Worm (Caenorhabditis elegans): ENCODE measurements around the gene F58E6.6.

The F58E6.6 gene

DNA sequence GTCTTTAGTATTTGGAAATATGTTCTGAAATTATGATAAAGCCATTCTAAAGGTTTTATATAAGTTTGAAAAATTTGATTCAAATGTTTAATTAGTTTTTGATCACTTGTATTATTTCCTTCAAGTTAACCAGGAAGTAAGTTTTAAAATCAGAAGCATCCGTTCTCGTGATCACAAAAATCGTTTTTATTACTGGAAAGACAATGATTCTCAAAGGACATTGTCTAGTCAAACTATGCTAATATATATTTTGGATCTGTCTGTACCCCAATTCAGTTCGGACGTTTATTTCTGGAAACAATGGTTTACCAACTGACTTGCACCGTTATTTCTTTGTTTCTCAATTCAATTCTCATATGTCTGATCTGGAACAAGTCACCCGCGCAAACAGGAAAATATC is 36.4 kb downstream of the F58E6.6 start, which contains the start of gene str-188:
str-188 (plus strand) TSS at position 301 of the 400 bp plus-strand sequence.
- no peak for TF ChIP-seq dao-5 (tag; optimal IDR thresholded peaks at IDR 0.05)
- no peak for TF ChIP-seq W03F9.2 (tag; optimal IDR thresholded peaks at IDR 0.05)
- TF ChIP-seq him-1 (tag; optimal IDR thresholded peaks at IDR 0.05), result no peak

DNA sequence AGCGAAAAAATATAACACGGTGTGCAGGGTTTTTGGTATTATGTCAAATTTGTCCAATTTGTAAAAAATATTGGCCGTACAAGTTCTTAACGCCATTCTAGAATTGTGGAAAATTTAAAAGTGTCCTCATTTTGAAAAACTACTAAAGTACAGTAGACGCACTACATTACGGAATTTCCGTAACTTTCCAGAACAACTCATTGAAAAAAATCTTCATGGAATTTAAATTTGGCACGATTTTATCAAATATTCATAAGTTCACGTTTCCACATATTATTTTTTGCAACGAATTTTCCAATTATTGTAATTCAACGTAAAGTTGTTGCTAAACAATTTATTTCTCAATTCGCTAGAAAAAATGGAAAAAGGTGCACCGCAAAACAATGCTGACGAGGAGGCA is 37.9 kb downstream of the F58E6.6 start, which contains the start of gene F40F9.3:
F40F9.3 (plus strand) TSS at position 301 of the 400 bp plus-strand sequence.
- TF ChIP-seq dao-5 (tag; optimal IDR thresholded peaks at IDR 0.05) (no peak), W03F9.2 (tag; optimal IDR thresholded peaks at IDR 0.05) (no peak), him-1 (tag; optimal IDR thresholded peaks at IDR 0.05) (no peak)

- TF ChIP-seq him-1 (tag; optimal IDR thresholded peaks at IDR 0.05) (no peak), dao-5 (tag; optimal IDR thresholded peaks at IDR 0.05) (no peak), W03F9.2 (tag; optimal IDR thresholded peaks at IDR 0.05) (no peak)
Observed at ce11 chrV:9713532-9713931, 39.3 kb downstream of the F58E6.6 start, which contains the start of gene F40F9.10. Gene F40F9.10 (minus strand): TSS chrV:9713632.

- TF ChIP-seq W03F9.2 (tag; optimal IDR thresholded peaks at IDR 0.05), result no peak
- no peak for TF ChIP-seq him-1 (tag; optimal IDR thresholded peaks at IDR 0.05)
- no peak for TF ChIP-seq dao-5 (tag; optimal IDR thresholded peaks at IDR 0.05)
Observed at ce11 chrV:9712418-9713173, 40.2 kb downstream of the F58E6.6 start.

DNA sequence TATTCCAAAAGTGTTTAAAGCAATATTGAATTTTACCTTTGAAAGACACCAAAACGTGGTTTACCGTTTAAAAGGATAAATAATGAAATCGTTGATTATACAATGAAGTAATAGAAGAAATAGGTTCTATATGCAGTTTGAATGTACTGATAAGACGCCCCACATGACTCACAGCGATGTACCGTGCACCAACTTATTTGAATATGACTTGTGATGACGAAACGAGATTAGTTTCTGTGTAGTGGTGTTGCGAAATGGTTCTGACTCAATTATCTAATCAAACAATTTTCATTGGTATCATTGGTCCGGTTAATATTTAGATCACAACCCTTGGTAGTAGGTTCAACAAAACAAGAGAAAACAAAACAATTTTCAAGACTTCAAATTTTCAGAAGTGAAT is 41.6 kb downstream of the F58E6.6 start:
- TF ChIP-seq him-1 (tag; optimal IDR thresholded peaks at IDR 0.05) (no peak), dao-5 (tag; optimal IDR thresholded peaks at IDR 0.05) (no peak), W03F9.2 (tag; optimal IDR thresholded peaks at IDR 0.05) (no peak)

DNA sequence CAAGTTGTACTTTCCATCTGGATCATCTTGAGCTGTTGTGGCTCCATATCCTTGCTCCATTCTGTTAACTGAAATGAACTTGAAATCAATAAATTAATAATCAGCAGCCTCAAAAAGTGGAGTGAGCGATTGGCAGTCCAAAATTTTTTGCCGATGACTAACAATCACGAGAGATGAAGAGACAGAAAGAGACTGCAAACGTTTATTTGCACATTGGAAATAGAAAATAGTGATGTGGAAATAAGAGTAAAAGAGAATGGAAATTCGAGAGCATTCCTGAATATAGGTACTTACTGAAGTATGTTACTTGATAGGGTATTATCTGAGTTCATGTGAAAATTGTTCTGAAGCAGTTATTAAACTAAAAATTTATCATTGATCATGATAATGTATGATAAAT is 43.1 kb downstream of the F58E6.6 start, which contains the start of gene tag-120:
tag-120 (minus strand) TSS at position 68 of the 400 bp plus-strand sequence.
- TF ChIP-seq W03F9.2 (tag; optimal IDR thresholded peaks at IDR 0.05), result no peak
- TF ChIP-seq dao-5 (tag; optimal IDR thresholded peaks at IDR 0.05), result no peak
- no peak for TF ChIP-seq him-1 (tag; optimal IDR thresholded peaks at IDR 0.05)

- TF ChIP-seq him-1 (tag; optimal IDR thresholded peaks at IDR 0.05) (no peak), W03F9.2 (tag; optimal IDR thresholded peaks at IDR 0.05) (no peak), dao-5 (tag; optimal IDR thresholded peaks at IDR 0.05) (no peak)
Observed at ce11 chrV:9706592-9706991, 46.2 kb downstream of the F58E6.6 start.

DNA sequence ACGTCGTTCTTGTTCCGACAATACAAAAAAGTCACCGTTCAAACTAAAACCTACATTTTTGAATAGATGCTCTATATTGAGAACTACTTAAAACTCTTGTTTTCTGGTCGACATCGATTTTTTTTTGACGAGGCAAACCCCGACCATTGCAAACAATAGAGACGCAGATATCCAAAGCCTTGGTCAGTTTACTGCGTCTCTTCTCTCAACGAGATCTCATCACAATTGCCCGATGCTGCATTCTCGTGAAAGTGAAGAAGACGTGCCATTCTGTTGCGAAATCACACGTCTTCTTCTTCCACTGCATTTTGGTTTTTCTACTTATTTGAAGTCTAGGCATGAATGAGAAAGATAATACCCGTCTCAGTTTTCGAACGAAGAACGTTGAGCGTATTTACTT is 48.4 kb downstream of the F58E6.6 start:
- TF ChIP-seq W03F9.2 (tag; optimal IDR thresholded peaks at IDR 0.05), result no peak
- TF ChIP-seq dao-5 (tag; optimal IDR thresholded peaks at IDR 0.05), result no peak
- no peak for TF ChIP-seq him-1 (tag; optimal IDR thresholded peaks at IDR 0.05)

ce11 chrV:9703549-9703948 is 49.3 kb downstream of the F58E6.6 start:
- TF ChIP-seq W03F9.2 (tag; optimal IDR thresholded peaks at IDR 0.05) (no peak), dao-5 (tag; optimal IDR thresholded peaks at IDR 0.05) (no peak), him-1 (tag; optimal IDR thresholded peaks at IDR 0.05) (no peak)

ce11 chrV:9702755-9703154 is 50.1 kb downstream of the F58E6.6 start, which contains the start of gene xbx-6:
Gene xbx-6 (plus strand): TSS chrV:9703055.
- TF ChIP-seq W03F9.2 (tag; optimal IDR thresholded peaks at IDR 0.05) (no peak), him-1 (tag; optimal IDR thresholded peaks at IDR 0.05) (no peak), dao-5 (tag; optimal IDR thresholded peaks at IDR 0.05) (no peak)

All from whole organism, L4/young adult.